Worm (Caenorhabditis elegans) whole organism, young adult: ENCODE results near the gene scl-10.

Experiments
- Y53G8AR.9 ChIP-seq: fragments of 200-800 bp; sonication (Bioruptor generic); conservative IDR thresholded peaks from 2 replicates; pipeline ENCODE4 v1.3.6; 2022; ENCODE audit warnings: missing genetic modification reagents, missing genetic modification characterization, missing compliant biosample characterization
- Y56A3A.18 ChIP-seq: fragments of 200-800 bp; sonication (Bioruptor generic); IDR thresholded peaks from 2 replicates; pipeline ENCODE4 v1.3.6; 2022; ENCODE audit warnings: missing genetic modification reagents, missing genetic modification characterization, missing compliant biosample characterization
- Y95B8A.8 ChIP-seq: fragments of 200-800 bp; sonication (Bioruptor generic); IDR thresholded peaks from 2 replicates; pipeline ENCODE4 v1.3.6; 2022; ENCODE audit warnings: missing genetic modification reagents, missing genetic modification characterization, missing compliant biosample characterization
- ama-1 ChIP-seq, 3 experiments: fragments of 150-350 bp in 1 of 3; sonication (generic microtip) in 2 of 3; optimal IDR thresholded peaks; 2 replicates each; lab custom pipeline; 2014 to 2018; ENCODE audit warnings: missing biosample characterization in 2 of 3, missing genetic modification characterization in 2 of 3, missing genetic modification reagents in 2 of 3
- cebp-1 ChIP-seq, 2 experiments: fragments of 200-800 bp in 1 of 2; sonication (Bioruptor generic) in 1 of 2; sonication (generic microtip) in 1 of 2; IDR thresholded peaks in 1 of 2; optimal IDR thresholded peaks in 1 of 2; 2 replicates each; pipeline versions ENCODE4 v1.3.6 to Lab custom; 2017 to 2022; ENCODE audit warnings: missing compliant biosample characterization in 2 of 2, missing genetic modification characterization in 2 of 2, mild to moderate bottlenecking in 1 of 2, missing genetic modification reagents in 1 of 2, moderate library complexity in 1 of 2
- die-1 ChIP-seq: sonication (generic microtip); optimal IDR thresholded peaks from 2 replicates; lab custom pipeline; 2016; ENCODE audit warnings: missing genotype, mild to moderate bottlenecking, missing genetic modification characterization, missing compliant biosample characterization
- hmg-20 ChIP-seq: fragments of 200-800 bp; sonication (Bioruptor generic); IDR thresholded peaks from 2 replicates; pipeline ENCODE4 v1.3.6; 2022; ENCODE audit warnings: missing genetic modification reagents, missing genetic modification characterization, missing compliant biosample characterization
- nhr-27 ChIP-seq: fragments of 200-800 bp; sonication (Bioruptor generic); optimal IDR thresholded peaks from 2 replicates; lab custom pipeline; 2018; ENCODE audit warnings: mild to moderate bottlenecking, missing genetic modification characterization, moderate library complexity, missing compliant biosample characterization
- pha-4 ChIP-seq: fragments of 150-350 bp; sonication (generic microtip); optimal IDR thresholded peaks from 2 replicates; lab custom pipeline; 2014; ENCODE audit warnings: missing biosample characterization, missing genetic modification reagents, missing genetic modification characterization
- unc-62 ChIP-seq: fragments of 150-350 bp; optimal IDR thresholded peaks from 2 replicates; lab custom pipeline; 2014; ENCODE audit warnings: missing biosample characterization, missing genetic modification reagents, missing genetic modification characterization

DNA sequence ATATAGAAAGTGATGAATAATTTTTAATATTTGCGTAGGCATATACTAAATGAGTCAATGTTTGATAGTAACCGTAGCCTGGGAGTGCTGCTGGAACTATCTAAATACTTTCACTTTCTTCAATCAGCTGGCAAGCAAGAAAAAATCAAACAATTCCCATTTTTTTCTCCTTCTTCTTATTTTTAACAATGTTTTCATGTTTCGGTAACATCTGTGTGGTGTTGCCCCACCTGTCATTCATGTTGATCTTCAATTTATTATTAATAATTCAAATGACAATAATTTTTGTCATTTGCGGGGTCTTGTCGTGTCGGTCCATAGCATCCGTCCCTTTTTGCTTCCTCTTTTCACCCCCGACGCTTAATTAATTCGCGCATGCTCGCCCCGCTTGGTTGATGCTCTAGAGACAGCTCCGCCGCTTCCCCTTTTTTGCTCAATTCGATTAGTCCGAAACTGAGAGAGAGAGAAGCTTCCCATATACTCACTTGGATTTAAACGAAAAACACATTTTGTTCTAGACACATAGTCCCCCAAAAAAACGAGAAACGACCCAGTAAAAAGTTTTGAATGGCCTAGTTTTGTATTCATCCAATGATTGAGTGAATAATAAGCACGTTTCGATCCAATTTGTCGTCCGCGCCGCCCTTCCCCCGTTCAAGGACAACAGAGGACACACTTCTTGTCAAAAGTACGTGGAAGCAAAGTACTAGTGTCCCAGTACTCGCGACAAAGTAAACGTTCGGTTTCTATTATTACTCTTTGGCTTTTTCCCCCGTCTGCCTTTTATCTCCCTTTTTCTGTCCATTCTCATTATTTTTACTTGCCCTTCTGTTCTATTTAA is 20.2 kb upstream of the scl-10 start:
- TF ChIP-seq pha-4 (tag; lab: Kevin White, UChicago) (no peak), die-1 (no peak), hmg-20 (GFP tag; lab: Robert Waterston, UW) (no peak), Y53G8AR.9 (GFP tag; lab: Robert Waterston, UW) (no peak), Y95B8A.8 (GFP tag; lab: Robert Waterston, UW) (no peak), unc-62 (GFP tag; lab: Kevin White, UChicago) (no peak), Y56A3A.18 (GFP tag; lab: Robert Waterston, UW) (no peak), cebp-1 (GFP tag; IDR thresholded peaks at IDR 0.05; lab: Robert Waterston, UW) (no peak), cebp-1 (tag; optimal IDR thresholded peaks at IDR 0.05; lab: Kevin White, UChicago) (no peak), ama-1 (optimal IDR thresholded peaks at IDR 0.05; lab: Kevin White, UChicago) (no peak), ama-1 (GFP tag; optimal IDR thresholded peaks at IDR 0.05; lab: Kevin White, UChicago) (no peak), nhr-27 (tag; lab: Kevin White, UChicago) (no peak)
